Worm (Caenorhabditis elegans): ENCODE measurements around the gene oig-2.
"Not testable (repeated sequence)": the region's sequence is repeated elsewhere in the genome, so short reads cannot be mapped to it uniquely, and the experiment has no call there.

DNA sequence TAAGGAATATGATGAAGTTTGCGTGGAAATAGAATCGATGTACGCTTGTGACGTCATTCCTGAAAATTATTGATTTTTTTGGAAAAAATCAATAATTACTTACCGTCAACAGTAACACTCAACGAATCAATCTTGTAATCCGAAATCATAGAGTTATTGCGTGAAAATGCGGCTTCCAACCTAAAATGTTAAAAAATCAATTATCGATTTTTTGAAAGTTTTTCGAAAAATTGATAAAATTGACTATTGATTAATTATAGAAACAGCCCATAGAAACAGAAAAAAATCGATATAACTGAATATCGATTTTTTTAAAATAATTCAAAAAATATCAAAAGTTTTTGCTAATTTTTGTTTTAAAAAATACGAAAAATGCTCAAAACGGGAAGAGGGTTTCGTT, 39.1 kb upstream of the oig-2 start, which contains the start of gene F42G4.7:
- not testable (repeated sequence) for TF ChIP-seq nhr-11 (tag; optimal IDR thresholded peaks at IDR 0.05); dpl-1 (GFP tag; optimal IDR thresholded peaks at IDR 0.05); lir-3 (tag; optimal IDR thresholded peaks at IDR 0.05); skn-1 (tag; optimal IDR thresholded peaks at IDR 0.05); snpc-4 (tag; optimal IDR thresholded peaks at IDR 0.05); egl-27 (tag; optimal IDR thresholded peaks at IDR 0.05); mdl-1 (tag; optimal IDR thresholded peaks at IDR 0.05); arid-1 (GFP tag; conservative IDR thresholded peaks at IDR 0.05); lin-39 (tag; optimal IDR thresholded peaks at IDR 0.05)

Data from whole organism, L4 larva.